5 worm cellular contexts compared by ENCODE assay signal in genomic region chrV:11172667-11173066, ce11.
TF ChIP-seq lines count a peak whose summit lies in the region.

No protein-coding gene starts in this region.

TF ChIP-seq in whole organism, L1 larva, 84 proteins besides CTCF, POLR2A, EP300 and RAD21:
- TF ChIP-seq fkh-10 (GFP tag; optimal IDR thresholded peaks at IDR 0.05; lab: Kevin White, UChicago) (peak; percentile 54), fos-1 (tag; optimal IDR thresholded peaks at IDR 0.05; lab: Kevin White, UChicago) (no peak), lin-14 (GFP tag; optimal IDR thresholded peaks at IDR 0.05; lab: Kevin White, UChicago) (peak; percentile 53), nhr-71 (tag; optimal IDR thresholded peaks at IDR 0.05; lab: Kevin White, UChicago) (peak; percentile 5)

TF ChIP-seq in whole organism, L2 larva, 48 proteins besides CTCF, POLR2A, EP300 and RAD21:
- TF ChIP-seq peb-1 (tag; optimal IDR thresholded peaks at IDR 0.05; lab: Kevin White, UChicago) (no peak), sma-9 (GFP tag; optimal IDR thresholded peaks at IDR 0.05; lab: Kevin White, UChicago) (peak; percentile 36), sma-9 (tag; optimal IDR thresholded peaks at IDR 0.05; lab: Kevin White, UChicago) (no peak), F13H6.1 (tag; optimal IDR thresholded peaks at IDR 0.05; lab: Kevin White, UChicago) (peak; percentile 2)

TF ChIP-seq in whole organism, L3 larva, 47 proteins besides CTCF, POLR2A, EP300 and RAD21:
- TF ChIP-seq fkh-10 (GFP tag; optimal IDR thresholded peaks at IDR 0.05; lab: Kevin White, UChicago) = peak; percentile 19
- TF ChIP-seq pha-4 (tag; optimal IDR thresholded peaks at IDR 0.05; lab: Kevin White, UChicago) = no peak
- no peak for TF ChIP-seq egl-27 (tag; optimal IDR thresholded peaks at IDR 0.05; lab: Kevin White, UChicago)
- no peak for TF ChIP-seq nhr-43 (tag; optimal IDR thresholded peaks at IDR 0.05; lab: Kevin White, UChicago; ENCODE audit: poor library complexity, severe bottlenecking)
- no peak for TF ChIP-seq aly-2 (tag; optimal IDR thresholded peaks at IDR 0.05; lab: Kevin White, UChicago)

TF ChIP-seq in whole organism, L4 larva, 104 proteins besides CTCF, POLR2A, EP300 and RAD21:
- TF ChIP-seq ces-1 (GFP tag; optimal IDR thresholded peaks at IDR 0.05; lab: Kevin White, UChicago) = peak; percentile 47
- no peak for TF ChIP-seq lin-29 (GFP tag; IDR thresholded peaks at IDR 0.05; lab: Robert Waterston, UW)
- TF ChIP-seq fkh-10 (GFP tag; optimal IDR thresholded peaks at IDR 0.05; lab: Kevin White, UChicago) = peak; percentile 51

TF ChIP-seq in whole organism, late embryonic, 69 proteins besides CTCF, POLR2A, EP300 and RAD21:
- TF ChIP-seq ceh-18 (tag; optimal IDR thresholded peaks at IDR 0.05; lab: Kevin White, UChicago) (no peak), fkh-6 (tag; optimal IDR thresholded peaks at IDR 0.05; lab: Kevin White, UChicago) (no peak), elt-2 (tag; optimal IDR thresholded peaks at IDR 0.05; lab: Kevin White, UChicago) (no peak), hlh-15 (tag; optimal IDR thresholded peaks at IDR 0.05; lab: Kevin White, UChicago) (no peak), unc-42 (tag; optimal IDR thresholded peaks at IDR 0.05; lab: Kevin White, UChicago) (peak; percentile 31)

Comparison
In these comparisons a context has a peak if more than half of its experiments do, and no peak if none do; other contexts are left out.
1. Of the 29 proteins assayed by ChIP-seq in both whole organism, L4 larva and whole organism, L1 larva: peak only in whole organism, L4 larva: ces-1; only in whole organism, L1 larva: none; in both: fkh-10; in neither: 27.